Worm (Caenorhabditis elegans) whole organism, young adult: ENCODE results near the gene adm-2.

ENCODE experiments used
- F10E7.11 ChIP-seq: sonication (generic microtip); optimal IDR thresholded peaks from 2 replicates; lab custom pipeline; 2017; ENCODE audit warnings: mild to moderate bottlenecking, missing genetic modification characterization, moderate library complexity, missing compliant biosample characterization
- F33H1.4 ChIP-seq: fragments of 200-800 bp; sonication (Bioruptor generic); IDR thresholded peaks from 2 replicates; pipeline ENCODE4 v1.3.6; 2022; ENCODE audit warnings: missing genetic modification reagents, missing genetic modification characterization, missing compliant biosample characterization
- F55B11.4 ChIP-seq: sonication (generic microtip); optimal IDR thresholded peaks from 2 replicates; lab custom pipeline; 2016; ENCODE audit warnings: missing compliant biosample characterization, missing genetic modification characterization, borderline replicate concordance; ENCODE audit not compliant: insufficient read depth
- K11D2.4 ChIP-seq: fragments of 200-800 bp; sonication (Bioruptor generic); IDR thresholded peaks from 2 replicates; pipeline ENCODE4 v1.3.6; 2022; ENCODE audit warnings: missing genetic modification reagents, missing genetic modification characterization, missing compliant biosample characterization
- T07F8.4 ChIP-seq: sonication (generic microtip); optimal IDR thresholded peaks from 2 replicates; lab custom pipeline; 2016; ENCODE audit warnings: mild to moderate bottlenecking, missing genetic modification characterization, moderate library complexity, missing compliant biosample characterization
- Y53F4B.3 ChIP-seq: fragments of 200-800 bp; sonication (Bioruptor generic); IDR thresholded peaks from 2 replicates; pipeline ENCODE4 v1.3.6; 2022; ENCODE audit warnings: missing genetic modification reagents, missing genetic modification characterization, missing compliant biosample characterization
- ZK185.1 ChIP-seq: sonication (generic microtip); optimal IDR thresholded peaks from 2 replicates; lab custom pipeline; 2016; ENCODE audit warnings: mild to moderate bottlenecking, missing genetic modification characterization, missing compliant biosample characterization; ENCODE audit not compliant: poor library complexity, severe bottlenecking
- ama-1 ChIP-seq, 3 experiments: fragments of 150-350 bp in 1 of 3; sonication (generic microtip) in 2 of 3; optimal IDR thresholded peaks; 2 replicates each; lab custom pipeline; 2014 to 2018; ENCODE audit warnings: missing biosample characterization in 2 of 3, missing genetic modification characterization in 2 of 3, missing genetic modification reagents in 2 of 3
- aptf-2 ChIP-seq: fragments of 200-800 bp; sonication (Bioruptor generic); conservative IDR thresholded peaks from 2 replicates; pipeline ENCODE4 v1.3.6; 2022; ENCODE audit warnings: missing genetic modification reagents, missing genetic modification characterization, missing compliant biosample characterization
- aptf-3 ChIP-seq: fragments of 200-800 bp; sonication (Bioruptor generic); IDR thresholded peaks from 2 replicates; pipeline ENCODE4 v1.3.6; 2022; ENCODE audit warnings: missing genetic modification characterization, missing compliant biosample characterization
- attf-6 ChIP-seq: fragments of 200-800 bp; sonication (Bioruptor generic); IDR thresholded peaks from 2 replicates; pipeline ENCODE4 v1.3.6; 2022; ENCODE audit warnings: missing genetic modification reagents, missing genetic modification characterization, missing compliant biosample characterization
- bed-1 ChIP-seq: fragments of 200-800 bp; sonication (Bioruptor generic); IDR thresholded peaks from 2 replicates; pipeline ENCODE4 v1.3.6; 2022; ENCODE audit warnings: missing genetic modification reagents, missing genetic modification characterization, missing compliant biosample characterization
- bed-2 ChIP-seq: fragments of 200-800 bp; sonication (Bioruptor generic); IDR thresholded peaks from 2 replicates; pipeline ENCODE4 v1.3.6; 2022; ENCODE audit warnings: missing genetic modification reagents, missing genetic modification characterization, missing compliant biosample characterization
- cebp-2 ChIP-seq: fragments of 200-800 bp; sonication (Bioruptor generic); IDR thresholded peaks from 2 replicates; pipeline ENCODE4 v1.3.6; 2022; ENCODE audit warnings: missing genetic modification characterization, missing compliant biosample characterization
- ceh-40 ChIP-seq: fragments of 200-800 bp; sonication (Bioruptor generic); IDR thresholded peaks from 2 replicates; pipeline ENCODE4 v1.3.6; 2022; ENCODE audit warnings: missing genetic modification characterization, missing compliant biosample characterization
- ceh-79 ChIP-seq: sonication (generic microtip); optimal IDR thresholded peaks from 2 replicates; lab custom pipeline; 2017; ENCODE audit warnings: mild to moderate bottlenecking, missing genetic modification characterization, missing compliant biosample characterization
- die-1 ChIP-seq: sonication (generic microtip); optimal IDR thresholded peaks from 2 replicates; lab custom pipeline; 2016; ENCODE audit warnings: missing genotype, mild to moderate bottlenecking, missing genetic modification characterization, missing compliant biosample characterization
- dox-1 ChIP-seq: fragments of 200-800 bp; sonication (Bioruptor generic); IDR thresholded peaks from 2 replicates; pipeline ENCODE4 v1.3.6; 2022; ENCODE audit warnings: missing genetic modification reagents, missing genetic modification characterization, missing compliant biosample characterization
- dpff-1 ChIP-seq: sonication (generic microtip); optimal IDR thresholded peaks from 2 replicates; lab custom pipeline; 2017; ENCODE audit warnings: mild to moderate bottlenecking, missing genetic modification characterization, missing compliant biosample characterization
- dpl-1 ChIP-seq: fragments of 150-350 bp; optimal IDR thresholded peaks from 2 replicates; lab custom pipeline; 2014; ENCODE audit warnings: missing biosample characterization, missing genetic modification reagents, missing genetic modification characterization
- egrh-3 ChIP-seq: fragments of 200-800 bp; sonication (Bioruptor generic); IDR thresholded peaks from 2 replicates; pipeline ENCODE4 v1.3.6; 2022; ENCODE audit warnings: missing genetic modification reagents, missing genetic modification characterization, missing compliant biosample characterization
- fkh-3 ChIP-seq: sonication (generic microtip); optimal IDR thresholded peaks from 2 replicates; lab custom pipeline; 2016; ENCODE audit warnings: mild to moderate bottlenecking, missing genetic modification characterization, missing compliant biosample characterization
- him-1 ChIP-seq: sonication (generic microtip); optimal IDR thresholded peaks from 2 replicates; lab custom pipeline; 2016; ENCODE audit warnings: missing genotype, missing genetic modification reagents, missing genetic modification characterization, missing compliant biosample characterization
- hlh-12 ChIP-seq: sonication (generic microtip); optimal IDR thresholded peaks from 2 replicates; lab custom pipeline; 2016; ENCODE audit warnings: missing genetic modification characterization, missing compliant biosample characterization
- hrde-1 ChIP-seq: sonication (generic microtip); optimal IDR thresholded peaks from 2 replicates; lab custom pipeline; 2016; ENCODE audit warnings: missing genetic modification characterization, mild to moderate bottlenecking, missing compliant biosample characterization, moderate library complexity, missing genotype, missing genetic modification reagents, borderline replicate concordance
- hsf-1 ChIP-seq: fragments of 200-800 bp; sonication (Bioruptor generic); IDR thresholded peaks from 2 replicates; pipeline ENCODE4 v1.3.6; 2022; ENCODE audit warnings: missing genetic modification reagents, missing genetic modification characterization, missing compliant biosample characterization
- let-526 ChIP-seq: fragments of 200-800 bp; sonication (Bioruptor generic); IDR thresholded peaks from 2 replicates; pipeline ENCODE4 v1.3.6; 2022; ENCODE audit warnings: missing genetic modification reagents, missing genetic modification characterization, missing compliant biosample characterization
- lsl-1 ChIP-seq: fragments of 200-800 bp; sonication (Bioruptor generic); optimal IDR thresholded peaks from 2 replicates; lab custom pipeline; 2018; ENCODE audit warnings: mild to moderate bottlenecking, missing genetic modification characterization, moderate library complexity, missing compliant biosample characterization
- madf-6 ChIP-seq: fragments of 200-800 bp; sonication (Bioruptor generic); IDR thresholded peaks from 2 replicates; pipeline ENCODE4 v1.3.6; 2022; ENCODE audit warnings: missing genetic modification reagents, missing genetic modification characterization, missing compliant biosample characterization
- mcd-1 ChIP-seq: fragments of 200-800 bp; sonication (Bioruptor generic); IDR thresholded peaks from 2 replicates; pipeline ENCODE4 v1.3.6; 2022; ENCODE audit warnings: missing genetic modification reagents, missing genetic modification characterization, missing compliant biosample characterization
- mes-4 ChIP-seq: sonication (generic microtip); optimal IDR thresholded peaks from 2 replicates; lab custom pipeline; 2016; ENCODE audit warnings: missing genotype, missing genetic modification characterization, missing compliant biosample characterization
- mxl-1 ChIP-seq: sonication (generic microtip); optimal IDR thresholded peaks from 2 replicates; lab custom pipeline; 2016; ENCODE audit warnings: missing genetic modification characterization, missing compliant biosample characterization
- nfya-1 ChIP-seq: sonication (generic microtip); optimal IDR thresholded peaks from 2 replicates; lab custom pipeline; 2017; ENCODE audit warnings: antibody characterized with exemption, missing compliant biosample characterization, missing genetic modification characterization, borderline replicate concordance; ENCODE audit not compliant: insufficient read depth
- nhr-179 ChIP-seq: sonication (generic microtip); optimal IDR thresholded peaks from 2 replicates; lab custom pipeline; 2016; ENCODE audit warnings: mild to moderate bottlenecking, missing genetic modification characterization, missing compliant biosample characterization
- nhr-90 ChIP-seq: sonication (generic microtip); optimal IDR thresholded peaks from 2 replicates; lab custom pipeline; 2016; ENCODE audit warnings: missing genotype, mild to moderate bottlenecking, missing genetic modification characterization, missing compliant biosample characterization
- pbrm-1 ChIP-seq: fragments of 200-800 bp; sonication (Bioruptor generic); IDR thresholded peaks from 2 replicates; pipeline ENCODE4 v1.3.6; 2022; ENCODE audit warnings: missing genetic modification reagents, missing genetic modification characterization, missing compliant biosample characterization
- rpc-1 ChIP-seq, 2 experiments: fragments of 150-350 bp in 1 of 2; sonication (generic microtip) in 1 of 2; optimal IDR thresholded peaks; 2 replicates each; lab custom pipeline; 2014 to 2018; ENCODE audit warnings: missing biosample characterization in 1 of 2, missing genetic modification characterization in 1 of 2, missing genetic modification reagents in 1 of 2, missing genotype in 1 of 2
- snpc-3.4 ChIP-seq: sonication (generic microtip); optimal IDR thresholded peaks from 2 replicates; lab custom pipeline; 2017; ENCODE audit warnings: missing genetic modification characterization, mild to moderate bottlenecking, missing compliant biosample characterization, antibody characterized with exemption, moderate library complexity, missing genotype, missing genetic modification reagents
- snpc-4 ChIP-seq, 5 experiments: fragments of 150-350 bp in 1 of 5; sonication (generic microtip) in 4 of 5; optimal IDR thresholded peaks; 2 replicates each; lab custom pipeline; 2014 to 2018; ENCODE audit warnings: missing genetic modification characterization in 5 of 5, missing biosample characterization in 3 of 5, antibody characterized with exemption in 2 of 5, mild to moderate bottlenecking in 2 of 5, missing compliant biosample characterization in 2 of 5, missing genotype in 2 of 5, moderate library complexity in 2 of 5, missing genetic modification reagents in 1 of 5
- somi-1 ChIP-seq: fragments of 200-800 bp; sonication (Bioruptor generic); optimal IDR thresholded peaks from 2 replicates; lab custom pipeline; 2018; ENCODE audit warnings: mild to moderate bottlenecking, missing genetic modification characterization, missing compliant biosample characterization
- sptf-2 ChIP-seq: fragments of 200-800 bp; sonication (Bioruptor generic); optimal IDR thresholded peaks from 2 replicates; lab custom pipeline; 2018; ENCODE audit warnings: mild to moderate bottlenecking, missing genetic modification characterization, missing compliant biosample characterization
- unc-130 ChIP-seq: sonication (generic microtip); optimal IDR thresholded peaks from 2 replicates; lab custom pipeline; 2016; ENCODE audit warnings: missing genetic modification reagents, missing genetic modification characterization, missing compliant biosample characterization
- zfh-2 ChIP-seq: fragments of 200-800 bp; sonication (Bioruptor generic); conservative IDR thresholded peaks from 2 replicates; pipeline ENCODE4 v1.3.6; 2022; ENCODE audit warnings: missing genetic modification reagents, missing genetic modification characterization, missing compliant biosample characterization
- ztf-22 ChIP-seq: fragments of 200-800 bp; sonication (Bioruptor generic); optimal IDR thresholded peaks from 2 replicates; lab custom pipeline; 2018; ENCODE audit warnings: mild to moderate bottlenecking, missing genetic modification characterization, moderate library complexity, missing compliant biosample characterization
- ztf-28 ChIP-seq: fragments of 200-800 bp; sonication (Bioruptor generic); IDR thresholded peaks from 2 replicates; pipeline ENCODE4 v1.3.6; 2022; ENCODE audit warnings: missing genetic modification reagents, missing genetic modification characterization, missing compliant biosample characterization

The adm-2 gene

ce11 chrX:13730209-13730975 is 42.6 kb downstream of the adm-2 start (continued):
- TF ChIP-seq lsl-1, result no peak
- no peak for TF ChIP-seq aptf-2 (GFP tag; lab: Robert Waterston, UW)
- TF ChIP-seq snpc-4 (GFP tag; optimal IDR thresholded peaks at IDR 0.05; lab: Kevin White, UChicago), result peak; percentile 65
- TF ChIP-seq snpc-4 (tag; optimal IDR thresholded peaks at IDR 0.05; lab: Kevin White, UChicago), result peak in 2 of 4 experiments; percentile 20 to 57
- no peak for TF ChIP-seq nfya-1 (tag; lab: Kevin White, UChicago)
- peak; percentile 66 for TF ChIP-seq dpff-1
- TF ChIP-seq nhr-90 (tag; lab: Kevin White, UChicago), result peak; percentile 73
- no peak for TF ChIP-seq bed-1 (GFP tag; lab: Robert Waterston, UW)
- TF ChIP-seq ceh-40 (GFP tag; lab: Robert Waterston, UW), result peak; percentile 93
- TF ChIP-seq bed-2 (GFP tag; lab: Robert Waterston, UW), result no peak
- TF ChIP-seq attf-6 (GFP tag; lab: Robert Waterston, UW), result peak; percentile 68
- no peak for TF ChIP-seq ama-1 (optimal IDR thresholded peaks at IDR 0.05; lab: Kevin White, UChicago)
- peak; percentile 17 to 33 for TF ChIP-seq ama-1 (GFP tag; optimal IDR thresholded peaks at IDR 0.05; lab: Kevin White, UChicago)
- TF ChIP-seq hlh-12 (tag; lab: Kevin White, UChicago), result no peak
- peak; percentile 69 for TF ChIP-seq snpc-3.4 (tag; lab: Kevin White, UChicago)
- peak; percentile 80 for TF ChIP-seq rpc-1 (optimal IDR thresholded peaks at IDR 0.05; lab: Kevin White, UChicago)
- peak; percentile 89 for TF ChIP-seq rpc-1 (tag; optimal IDR thresholded peaks at IDR 0.05; lab: Kevin White, UChicago)
- TF ChIP-seq mcd-1 (GFP tag; lab: Robert Waterston, UW), result peak; percentile 44
- TF ChIP-seq mxl-1 (tag; lab: Kevin White, UChicago), result peak; percentile 37
- TF ChIP-seq T07F8.4 (tag; lab: Kevin White, UChicago), result peak; percentile 66
- peak; percentile 87 for TF ChIP-seq pbrm-1 (GFP tag; lab: Robert Waterston, UW)
- peak; percentile 63 for TF ChIP-seq madf-6 (GFP tag; lab: Robert Waterston, UW)
- TF ChIP-seq F10E7.11 (tag; lab: Kevin White, UChicago), result no peak
- TF ChIP-seq egrh-3 (GFP tag; lab: Robert Waterston, UW), result no peak; the same call in 1 of the 2 replicates
- TF ChIP-seq K11D2.4 (GFP tag; lab: Robert Waterston, UW), result no peak
- TF ChIP-seq nhr-179 (tag; lab: Kevin White, UChicago), result no peak
- no peak for TF ChIP-seq ztf-22
- TF ChIP-seq F55B11.4 (tag; lab: Kevin White, UChicago), result no peak
- peak; percentile 10 for TF ChIP-seq die-1
- TF ChIP-seq ceh-79, result no peak
- TF ChIP-seq somi-1 (GFP tag; lab: Kevin White, UChicago), result no peak
- TF ChIP-seq ztf-28 (GFP tag; lab: Robert Waterston, UW), result no peak
- TF ChIP-seq let-526 (GFP tag; lab: Robert Waterston, UW), result 0 out of 2 replicates have a peak, but pooled peaks have one; percentile 25
- TF ChIP-seq hrde-1, result peak; percentile 50
- no peak for TF ChIP-seq F33H1.4
- TF ChIP-seq hsf-1, result no peak; the same call in 1 of the 2 replicates
- TF ChIP-seq dox-1 (GFP tag; lab: Robert Waterston, UW), result peak; percentile 58
- TF ChIP-seq fkh-3 (tag; lab: Kevin White, UChicago), result no peak
- TF ChIP-seq dpl-1 (GFP tag; lab: Kevin White, UChicago), result no peak
- peak; percentile 22 for TF ChIP-seq unc-130 (GFP tag; lab: Kevin White, UChicago)
- peak; percentile 77 for TF ChIP-seq ZK185.1 (tag; lab: Kevin White, UChicago)
- TF ChIP-seq zfh-2 (GFP tag; lab: Robert Waterston, UW), result no peak
- TF ChIP-seq aptf-3 (GFP tag; lab: Robert Waterston, UW), result peak; percentile 78; the same call in 1 of the 2 replicates
- TF ChIP-seq him-1, result peak; percentile 23
- no peak for TF ChIP-seq sptf-2 (GFP tag; lab: Kevin White, UChicago)
- peak; percentile 84; the same call in 1 of the 2 replicates for TF ChIP-seq cebp-2 (GFP tag; lab: Robert Waterston, UW)
- TF ChIP-seq mes-4 (tag; lab: Kevin White, UChicago), result no peak
- TF ChIP-seq Y53F4B.3 (GFP tag; lab: Robert Waterston, UW), result no peak
